Fruit fly (Drosophila melanogaster): ENCODE data around the gene CG15865.

Gene CG15865

DNA sequence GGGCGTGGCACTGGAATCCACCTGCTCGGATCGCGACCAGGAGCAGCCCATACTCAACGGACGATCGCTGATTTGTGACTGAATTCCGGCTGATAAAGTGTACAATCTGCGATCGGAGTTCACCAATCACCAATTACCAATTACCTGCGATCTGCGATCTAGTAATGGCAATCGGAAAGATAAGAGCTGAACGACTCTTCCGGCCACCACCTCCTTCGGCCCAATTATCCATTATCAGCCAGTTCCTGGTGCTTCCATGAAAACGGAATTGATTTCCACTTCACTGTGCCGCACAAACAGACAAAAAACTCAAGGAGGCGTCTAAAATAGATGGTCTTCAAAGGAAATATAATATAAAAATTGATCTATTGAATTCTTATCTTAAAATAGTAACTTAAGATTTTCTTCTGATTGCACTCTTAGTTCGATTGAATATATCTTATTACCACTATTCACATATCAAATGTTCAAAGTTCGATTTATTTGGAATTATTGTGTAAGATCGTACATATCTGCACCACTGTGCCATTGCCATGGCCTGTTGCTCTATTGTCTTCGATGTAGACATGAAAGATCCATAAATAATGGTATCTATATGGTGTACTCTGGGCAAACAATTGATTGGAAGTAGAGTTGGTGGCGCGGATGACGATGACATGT lies at the start of gene CG15865 (continued):
- TF ChIP-seq CG8632 (GFP tag; optimal IDR thresholded peaks at IDR 0.05) (no peak), vri (GFP tag; optimal IDR thresholded peaks at IDR 0.05) (no peak), Sox14 (GFP tag; optimal IDR thresholded peaks at IDR 0.05) (no peak)

DNA sequence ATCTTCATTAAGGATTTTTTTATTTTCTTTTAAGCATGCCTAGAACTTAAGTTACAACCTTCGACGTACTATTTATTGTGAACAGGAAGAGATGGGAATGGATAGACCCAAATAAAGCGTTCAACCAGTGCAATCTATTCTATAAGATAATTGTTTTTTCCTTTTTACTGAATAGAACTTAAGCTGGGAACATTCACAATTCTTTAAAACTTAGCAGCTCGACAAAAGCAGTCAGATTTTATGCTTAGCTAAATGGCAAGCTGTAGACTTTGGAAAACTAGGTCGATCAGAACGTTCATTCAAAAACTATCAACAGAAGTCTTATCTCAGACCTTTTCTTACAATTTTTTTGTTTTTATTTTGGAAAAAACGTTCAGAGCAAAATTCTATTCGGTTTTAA lies 46.7 kb upstream of the CG15865 start, which contains the start of gene CG13008:
Gene CG13008 (plus strand): TSS at position 301 of the 400 bp plus-strand sequence.
- TF ChIP-seq Ets96B (tag; optimal IDR thresholded peaks at IDR 0.05) (no peak), Eip75B (GFP tag; optimal IDR thresholded peaks at IDR 0.05) (no peak), Hr4 (GFP tag; optimal IDR thresholded peaks at IDR 0.05) (no peak), CG31627 (GFP tag; optimal IDR thresholded peaks at IDR 0.05) (no peak), pdm3 (GFP tag; optimal IDR thresholded peaks at IDR 0.05) (no peak), eg (GFP tag; IDR thresholded peaks at IDR 0.05) (no peak), OdsH (GFP tag; optimal IDR thresholded peaks at IDR 0.05) (no peak), fd85E (GFP tag; optimal IDR thresholded peaks at IDR 0.05) (no peak), CG8319 (GFP tag; optimal IDR thresholded peaks at IDR 0.05) (no peak)

- no peak for TF ChIP-seq Sox15 (GFP tag; optimal IDR thresholded peaks at IDR 0.05)
These were observed 42.5 kb upstream of the CG15865 start, which contains the start of gene CG9672 for dm6 chrX:16706774-16707173. Gene CG9672 (minus strand): TSS chrX:16706874.

DNA sequence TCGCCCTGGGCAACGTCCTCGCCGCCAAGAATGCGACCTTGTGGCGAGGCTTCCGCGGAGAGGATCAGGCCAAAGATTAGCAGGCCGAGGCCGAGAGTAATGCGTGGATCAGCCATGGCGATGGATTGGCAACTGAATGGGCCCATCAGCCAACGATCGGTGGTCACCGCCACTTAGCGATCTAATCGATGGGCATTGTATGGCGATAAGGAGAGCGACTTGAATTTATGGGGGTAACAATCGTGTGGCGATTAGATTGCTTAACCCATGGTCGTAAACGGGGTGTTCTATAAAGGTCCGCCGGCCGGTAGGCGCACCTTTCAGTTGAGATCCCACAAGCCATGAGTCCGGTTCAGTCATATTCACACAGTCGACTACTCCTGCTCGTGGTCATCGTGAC lies 39.5 kb upstream of the CG15865 start, which contains the start of the genes CG9673 and CG4653:
Gene CG9673 (minus strand): TSS at position 138 of the 400 bp plus-strand sequence.
Gene CG4653 (plus strand): TSS at position 335 of the 400 bp plus-strand sequence.
- TF ChIP-seq CG10631 (GFP tag; optimal IDR thresholded peaks at IDR 0.05): no peak
- TF ChIP-seq pdm3 (GFP tag; optimal IDR thresholded peaks at IDR 0.05): no peak
- TF ChIP-seq CG34406 (GFP tag; optimal IDR thresholded peaks at IDR 0.05): no peak
- TF ChIP-seq topi (GFP tag; optimal IDR thresholded peaks at IDR 0.05): no peak
- peak; percentile 38 for TF ChIP-seq vri (GFP tag; optimal IDR thresholded peaks at IDR 0.05)
- no peak for TF ChIP-seq CG4318 (GFP tag; optimal IDR thresholded peaks at IDR 0.05)

dm6 chrX:16701941-16702340 lies 37.7 kb upstream of the CG15865 start, which contains the start of gene sphe:
Gene sphe (minus strand): TSS chrX:16701972.
- TF ChIP-seq lz (GFP tag; optimal IDR thresholded peaks at IDR 0.05): no peak
- no peak for TF ChIP-seq Eip78C (GFP tag)
- peak; percentile 84 for TF ChIP-seq vri (GFP tag; optimal IDR thresholded peaks at IDR 0.05)

- no peak for TF ChIP-seq Eip93F (GFP tag; optimal IDR thresholded peaks at IDR 0.05)
- TF ChIP-seq Gug (GFP tag; IDR thresholded peaks at IDR 0.05): no peak
- TF ChIP-seq CG6792 (GFP tag; optimal IDR thresholded peaks at IDR 0.05): no peak
- no peak for TF ChIP-seq spab (GFP tag; optimal IDR thresholded peaks at IDR 0.05)
- TF ChIP-seq CG6276 (GFP tag; optimal IDR thresholded peaks at IDR 0.05): no peak
- TF ChIP-seq Ets96B (tag; optimal IDR thresholded peaks at IDR 0.05): no peak
- no peak for TF ChIP-seq Sox102F (GFP tag; optimal IDR thresholded peaks at IDR 0.05)
- no peak for TF ChIP-seq dsx (GFP tag; optimal IDR thresholded peaks at IDR 0.05; ENCODE audit: poor library complexity, severe bottlenecking)
These were observed 35.8 kb upstream of the CG15865 start, which contains the start of gene CG9676 for dm6 chrX:16700070-16700469. Gene CG9676 (minus strand): TSS chrX:16700170.

DNA sequence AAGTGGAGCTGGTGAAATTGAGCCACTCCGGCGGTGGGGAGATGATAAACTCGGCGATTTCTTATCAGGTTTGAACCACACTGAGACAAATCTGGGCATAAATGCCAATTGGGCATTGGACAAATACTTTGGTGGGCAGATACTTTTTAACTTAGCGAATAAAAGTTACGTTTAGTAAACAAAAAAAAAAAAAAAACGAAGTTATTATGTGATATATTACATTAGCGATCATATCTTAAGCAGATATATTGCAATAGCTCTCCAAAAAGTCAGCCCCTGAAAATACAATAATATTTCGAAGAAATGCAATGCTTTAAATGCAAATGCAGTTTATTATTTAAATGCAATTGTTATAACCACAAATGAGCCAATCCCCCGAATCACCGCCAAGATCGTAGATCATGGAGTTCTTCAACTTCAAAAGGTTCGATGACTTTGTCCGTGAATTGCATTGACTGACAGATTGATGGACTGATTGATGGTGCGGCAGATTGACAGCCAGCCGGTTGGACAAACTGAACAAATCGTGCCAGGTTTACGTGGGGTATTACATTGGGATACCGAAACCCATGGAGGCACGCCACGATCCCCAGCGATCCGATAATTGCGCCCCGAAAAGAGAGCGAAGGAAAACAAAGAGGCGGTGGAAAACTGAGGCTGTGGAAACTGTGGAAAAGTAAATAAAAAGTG lies 33.8 kb upstream of the CG15865 start:
- TF ChIP-seq CG31627 (GFP tag; optimal IDR thresholded peaks at IDR 0.05) (no peak), achi (GFP tag; optimal IDR thresholded peaks at IDR 0.05) (no peak), CG4318 (GFP tag; optimal IDR thresholded peaks at IDR 0.05) (peak; percentile 11), acj6 (GFP tag; optimal IDR thresholded peaks at IDR 0.05) (no peak), CG6792 (GFP tag; optimal IDR thresholded peaks at IDR 0.05) (no peak), CG10669 (GFP tag; optimal IDR thresholded peaks at IDR 0.05) (no peak), CG8319 (GFP tag; optimal IDR thresholded peaks at IDR 0.05) (no peak), topi (GFP tag; optimal IDR thresholded peaks at IDR 0.05) (no peak), Lpt (GFP tag; optimal IDR thresholded peaks at IDR 0.05) (no peak), Sox15 (GFP tag; optimal IDR thresholded peaks at IDR 0.05) (no peak), Hr39 (GFP tag; optimal IDR thresholded peaks at IDR 0.05) (no peak), Smox (GFP tag; optimal IDR thresholded peaks at IDR 0.05) (no peak), CG6163 (GFP tag; IDR thresholded peaks at IDR 0.05) (no peak), fkh (GFP tag; optimal IDR thresholded peaks at IDR 0.05) (no peak), CG32006 (GFP tag; optimal IDR thresholded peaks at IDR 0.05) (peak; percentile 50), Hr4 (GFP tag; optimal IDR thresholded peaks at IDR 0.05) (peak; percentile 36), svp (GFP tag) (peak; percentile 46), Eip78C (GFP tag) (peak; percentile 52), CG6276 (GFP tag; optimal IDR thresholded peaks at IDR 0.05) (no peak), Eip93F (GFP tag; optimal IDR thresholded peaks at IDR 0.05) (no peak), spab (GFP tag; optimal IDR thresholded peaks at IDR 0.05) (no peak), CG11294 (GFP tag; IDR thresholded peaks at IDR 0.05) (no peak)
